Worm (Caenorhabditis elegans) whole organism, early embryonic: Measurements from ENCODE around the gene pfd-1.

Experiments
- B0310.2 ChIP-seq: sonication (generic microtip); optimal IDR thresholded peaks from 2 replicates; lab custom pipeline; 2016; ENCODE audit warnings: mild to moderate bottlenecking, missing genetic modification characterization, missing compliant biosample characterization
- F13C5.2 ChIP-seq: sonication (generic microtip); optimal IDR thresholded peaks from 2 replicates; lab custom pipeline; 2017; ENCODE audit warnings: mild to moderate bottlenecking, missing genetic modification characterization, inconsistent platforms, missing compliant biosample characterization
- aly-1 ChIP-seq: sonication (generic microtip); optimal IDR thresholded peaks from 2 replicates; lab custom pipeline; 2016; ENCODE audit warnings: missing genetic modification characterization, missing compliant biosample characterization
- ama-1 ChIP-seq: fragments of 150-350 bp; optimal IDR thresholded peaks from 2 replicates; lab custom pipeline; 2014
- ceh-36 ChIP-seq: sonication (generic microtip); optimal IDR thresholded peaks from 2 replicates; lab custom pipeline; 2016; ENCODE audit warnings: missing genetic modification characterization, inconsistent platforms, missing compliant biosample characterization
- flt-1 ChIP-seq: fragments of 200-800 bp; sonication (Bioruptor generic); IDR thresholded peaks from 2 replicates; pipeline ENCODE4 v1.3.6; 2022; ENCODE audit warnings: missing genetic modification characterization, missing compliant biosample characterization
- hmbx-1 ChIP-seq: sonication (generic microtip); optimal IDR thresholded peaks from 2 replicates; lab custom pipeline; 2016; ENCODE audit warnings: mild to moderate bottlenecking, missing genetic modification characterization, missing compliant biosample characterization
- hmg-4 ChIP-seq: fragments of 200-800 bp; sonication (Bioruptor generic); optimal IDR thresholded peaks from 2 replicates; lab custom pipeline; 2018; ENCODE audit warnings: mild to moderate bottlenecking, missing genetic modification characterization, missing compliant biosample characterization
- tbx-37 ChIP-seq: fragments of 200-800 bp; sonication (Bioruptor generic); conservative IDR thresholded peaks from 2 replicates; pipeline ENCODE4 v1.3.6; 2022; ENCODE audit warnings: missing genetic modification reagents, missing genetic modification characterization, missing compliant biosample characterization

DNA sequence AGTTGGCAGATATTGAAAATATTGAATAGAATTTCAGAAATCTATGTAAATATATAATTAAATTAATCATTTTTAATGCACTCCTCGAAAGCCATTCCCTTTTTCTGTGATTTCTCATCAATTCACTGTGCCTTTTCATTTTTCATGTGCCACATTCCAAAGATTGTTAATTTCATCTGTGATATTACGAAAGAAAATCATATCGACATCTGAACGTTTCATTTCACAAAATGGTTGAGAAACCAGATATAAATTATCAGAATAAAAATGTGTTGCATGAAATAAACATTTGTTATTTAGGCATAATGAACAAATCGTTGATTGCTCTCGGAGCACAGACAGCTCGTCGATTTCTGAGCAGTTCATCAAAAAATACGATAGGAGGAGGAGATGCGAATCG, 34.1 kb downstream of the pfd-1 start, which contains the start of gene nuaf-3:
- TF ChIP-seq ceh-36 (tag; lab: Kevin White, UChicago) (no peak), tbx-37 (GFP tag; lab: Robert Waterston, UW) (no peak), aly-1 (no peak), ama-1 (no peak), hmg-4 (GFP tag; lab: Kevin White, UChicago) (no peak), hmbx-1 (tag; lab: Kevin White, UChicago) (no peak), B0310.2 (tag; lab: Kevin White, UChicago) (no peak), flt-1 (GFP tag; lab: Robert Waterston, UW) (no peak), F13C5.2 (no peak)
